Worm (Caenorhabditis elegans) whole organism, mixed stage, embryonic: ENCODE measurements around the gene T08E11.1.

Experiments
- cnd-1 ChIP-seq: fragments of 200-800 bp; sonication (Bioruptor generic); optimal IDR thresholded peaks from 2 replicates; lab custom pipeline; 2018; ENCODE audit warnings: mild to moderate bottlenecking, missing genetic modification characterization, missing compliant biosample characterization
- elt-1 ChIP-seq: sonication (generic microtip); optimal IDR thresholded peaks from 2 replicates; lab custom pipeline; 2017; ENCODE audit warnings: missing genetic modification characterization, mild to moderate bottlenecking, missing compliant biosample characterization, antibody characterized with exemption, moderate library complexity, borderline replicate concordance; ENCODE audit not compliant: insufficient read depth
- lin-13 ChIP-seq: fragments of 150-350 bp; optimal IDR thresholded peaks from 2 replicates; lab custom pipeline; 2014; ENCODE audit warnings: missing biosample characterization, missing genetic modification characterization
- lsy-2 ChIP-seq: fragments of 150-350 bp; optimal IDR thresholded peaks from 2 replicates; lab custom pipeline; 2014; ENCODE audit warnings: missing biosample characterization, missing genetic modification characterization
- mab-5 ChIP-seq: fragments of 150-350 bp; optimal IDR thresholded peaks from 2 replicates; lab custom pipeline; 2014; ENCODE audit warnings: missing biosample characterization, missing genetic modification characterization
- nhr-237 ChIP-seq: fragments of 150-350 bp; optimal IDR thresholded peaks from 2 replicates; lab custom pipeline; 2014; ENCODE audit warnings: missing biosample characterization, missing genetic modification characterization
- nhr-28 ChIP-seq: fragments of 150-350 bp; optimal IDR thresholded peaks from 2 replicates; lab custom pipeline; 2014; ENCODE audit warnings: missing biosample characterization, missing genetic modification characterization
- nhr-76 ChIP-seq: sonication (generic microtip); optimal IDR thresholded peaks from 2 replicates; lab custom pipeline; 2017; ENCODE audit warnings: missing biosample characterization, missing genetic modification characterization
- pha-4 ChIP-seq: fragments of 150-350 bp; optimal IDR thresholded peaks from 2 replicates; lab custom pipeline; 2018; ENCODE audit warnings: missing biosample characterization, missing genetic modification reagents, missing genetic modification characterization
- unc-39 ChIP-seq: fragments of 150-350 bp; optimal IDR thresholded peaks from 2 replicates; lab custom pipeline; 2014; ENCODE audit warnings: missing biosample characterization, missing genetic modification characterization
- ztf-11 ChIP-seq: fragments of 150-350 bp; optimal IDR thresholded peaks from 2 replicates; lab custom pipeline; 2014; ENCODE audit warnings: missing biosample characterization, missing genetic modification characterization

ce11 chrII:1819944-1820570 is 16.2 kb upstream of the T08E11.1 start, which contains the start of gene fbxc-19:
- no peak for TF ChIP-seq unc-39
- TF ChIP-seq ztf-11 = no peak
- no peak for TF ChIP-seq nhr-28 (tag; lab: Kevin White, UChicago)
- TF ChIP-seq pha-4 = no peak
- no peak for TF ChIP-seq nhr-237 (tag; lab: Kevin White, UChicago)
- TF ChIP-seq mab-5 (tag; lab: Kevin White, UChicago) = no peak
- no peak for TF ChIP-seq lsy-2 (tag; lab: Kevin White, UChicago)
- TF ChIP-seq elt-1 (tag; lab: Kevin White, UChicago) = peak; percentile 92
- no peak for TF ChIP-seq nhr-76 (tag; lab: Kevin White, UChicago)
- TF ChIP-seq lin-13 (tag; lab: Kevin White, UChicago) = no peak
- no peak for TF ChIP-seq cnd-1 (tag; lab: Kevin White, UChicago)
